Worm (Caenorhabditis elegans) whole organism, young adult: ENCODE results near the gene F23D12.3.

Source experiments
- B0019.2 ChIP-seq: fragments of 200-800 bp; sonication (Bioruptor generic); conservative IDR thresholded peaks from 2 replicates; pipeline ENCODE4 v1.3.6; 2022; ENCODE audit warnings: missing genetic modification reagents, missing genetic modification characterization, missing compliant biosample characterization
- B0035.1 ChIP-seq: sonication (generic microtip); optimal IDR thresholded peaks from 2 replicates; lab custom pipeline; 2016; ENCODE audit warnings: missing genetic modification characterization, mild to moderate bottlenecking, missing compliant biosample characterization, missing genotype, missing genetic modification reagents
- D2030.7 ChIP-seq: fragments of 200-800 bp; sonication (Bioruptor generic); IDR thresholded peaks from 2 replicates; pipeline ENCODE4 v1.3.6; 2022; ENCODE audit warnings: missing genetic modification reagents, missing genetic modification characterization, missing compliant biosample characterization
- F22D6.2 ChIP-seq: sonication (generic microtip); optimal IDR thresholded peaks from 2 replicates; lab custom pipeline; 2016; ENCODE audit warnings: mild to moderate bottlenecking, missing genetic modification characterization, missing compliant biosample characterization
- F33H1.4 ChIP-seq: fragments of 200-800 bp; sonication (Bioruptor generic); IDR thresholded peaks from 2 replicates; pipeline ENCODE4 v1.3.6; 2022; ENCODE audit warnings: missing genetic modification reagents, missing genetic modification characterization, missing compliant biosample characterization
- F49E8.2 ChIP-seq: sonication (generic microtip); optimal IDR thresholded peaks from 3 replicates; lab custom pipeline; 2017; ENCODE audit warnings: missing genetic modification characterization, mild to moderate bottlenecking, missing compliant biosample characterization, antibody characterized with exemption, moderate library complexity; ENCODE audit not compliant: insufficient read depth
- F52B5.7 ChIP-seq: sonication (generic microtip); optimal IDR thresholded peaks from 2 replicates; lab custom pipeline; 2016; ENCODE audit warnings: mild to moderate bottlenecking, missing genetic modification characterization, missing compliant biosample characterization
- K11D2.4 ChIP-seq: fragments of 200-800 bp; sonication (Bioruptor generic); IDR thresholded peaks from 2 replicates; pipeline ENCODE4 v1.3.6; 2022; ENCODE audit warnings: missing genetic modification reagents, missing genetic modification characterization, missing compliant biosample characterization
- T07F8.4 ChIP-seq: sonication (generic microtip); optimal IDR thresholded peaks from 2 replicates; lab custom pipeline; 2016; ENCODE audit warnings: mild to moderate bottlenecking, missing genetic modification characterization, moderate library complexity, missing compliant biosample characterization
- Y53G8AR.9 ChIP-seq: fragments of 200-800 bp; sonication (Bioruptor generic); conservative IDR thresholded peaks from 2 replicates; pipeline ENCODE4 v1.3.6; 2022; ENCODE audit warnings: missing genetic modification reagents, missing genetic modification characterization, missing compliant biosample characterization
- ZK185.1 ChIP-seq: sonication (generic microtip); optimal IDR thresholded peaks from 2 replicates; lab custom pipeline; 2016; ENCODE audit warnings: mild to moderate bottlenecking, missing genetic modification characterization, missing compliant biosample characterization; ENCODE audit not compliant: poor library complexity, severe bottlenecking
- atf-7 ChIP-seq: sonication (generic microtip); optimal IDR thresholded peaks from 2 replicates; lab custom pipeline; 2017; ENCODE audit warnings: mild to moderate bottlenecking, missing genetic modification characterization, missing compliant biosample characterization
- bed-2 ChIP-seq: fragments of 200-800 bp; sonication (Bioruptor generic); IDR thresholded peaks from 2 replicates; pipeline ENCODE4 v1.3.6; 2022; ENCODE audit warnings: missing genetic modification reagents, missing genetic modification characterization, missing compliant biosample characterization
- ccch-3 ChIP-seq: fragments of 200-800 bp; sonication (Bioruptor generic); optimal IDR thresholded peaks from 2 replicates; lab custom pipeline; 2018; ENCODE audit warnings: mild to moderate bottlenecking, missing genetic modification characterization, missing compliant biosample characterization
- ceh-58 ChIP-seq: fragments of 200-800 bp; sonication (Bioruptor generic); IDR thresholded peaks from 2 replicates; pipeline ENCODE4 v1.3.6; 2022; ENCODE audit warnings: missing genetic modification characterization, missing compliant biosample characterization
- ceh-79 ChIP-seq: sonication (generic microtip); optimal IDR thresholded peaks from 2 replicates; lab custom pipeline; 2017; ENCODE audit warnings: mild to moderate bottlenecking, missing genetic modification characterization, missing compliant biosample characterization
- chd-7 ChIP-seq: sonication (generic microtip); optimal IDR thresholded peaks from 2 replicates; lab custom pipeline; 2016; ENCODE audit warnings: mild to moderate bottlenecking, missing genetic modification characterization, moderate library complexity, missing compliant biosample characterization
- efl-1 ChIP-seq: fragments of 150-350 bp; optimal IDR thresholded peaks from 2 replicates; lab custom pipeline; 2014; ENCODE audit warnings: missing biosample characterization, missing genetic modification reagents, missing genetic modification characterization
- egrh-3 ChIP-seq: fragments of 200-800 bp; sonication (Bioruptor generic); IDR thresholded peaks from 2 replicates; pipeline ENCODE4 v1.3.6; 2022; ENCODE audit warnings: missing genetic modification reagents, missing genetic modification characterization, missing compliant biosample characterization
- ekl-4 ChIP-seq: fragments of 200-800 bp; sonication (Bioruptor generic); IDR thresholded peaks from 2 replicates; pipeline ENCODE4 v1.3.6; 2022; ENCODE audit warnings: missing genetic modification reagents, missing genetic modification characterization, missing compliant biosample characterization
- fkh-3 ChIP-seq: sonication (generic microtip); optimal IDR thresholded peaks from 2 replicates; lab custom pipeline; 2016; ENCODE audit warnings: mild to moderate bottlenecking, missing genetic modification characterization, missing compliant biosample characterization
- gei-17 ChIP-seq: fragments of 200-800 bp; sonication (Bioruptor generic); optimal IDR thresholded peaks from 2 replicates; lab custom pipeline; 2018; ENCODE audit warnings: mild to moderate bottlenecking, missing genetic modification characterization, missing compliant biosample characterization
- him-1 ChIP-seq: sonication (generic microtip); optimal IDR thresholded peaks from 2 replicates; lab custom pipeline; 2016; ENCODE audit warnings: missing genotype, missing genetic modification reagents, missing genetic modification characterization, missing compliant biosample characterization
- hlh-12 ChIP-seq: sonication (generic microtip); optimal IDR thresholded peaks from 2 replicates; lab custom pipeline; 2016; ENCODE audit warnings: missing genetic modification characterization, missing compliant biosample characterization
- hmg-20 ChIP-seq: fragments of 200-800 bp; sonication (Bioruptor generic); IDR thresholded peaks from 2 replicates; pipeline ENCODE4 v1.3.6; 2022; ENCODE audit warnings: missing genetic modification reagents, missing genetic modification characterization, missing compliant biosample characterization
- hrde-1 ChIP-seq: sonication (generic microtip); optimal IDR thresholded peaks from 2 replicates; lab custom pipeline; 2016; ENCODE audit warnings: missing genetic modification characterization, mild to moderate bottlenecking, missing compliant biosample characterization, moderate library complexity, missing genotype, missing genetic modification reagents, borderline replicate concordance
- hsf-1 ChIP-seq: fragments of 200-800 bp; sonication (Bioruptor generic); IDR thresholded peaks from 2 replicates; pipeline ENCODE4 v1.3.6; 2022; ENCODE audit warnings: missing genetic modification reagents, missing genetic modification characterization, missing compliant biosample characterization
- let-526 ChIP-seq: fragments of 200-800 bp; sonication (Bioruptor generic); IDR thresholded peaks from 2 replicates; pipeline ENCODE4 v1.3.6; 2022; ENCODE audit warnings: missing genetic modification reagents, missing genetic modification characterization, missing compliant biosample characterization
- lin-35 ChIP-seq, 3 experiments: fragments of 150-350 bp in 2 of 3; sonication (generic microtip) in 1 of 3; optimal IDR thresholded peaks; 2 replicates each; lab custom pipeline; 2014 to 2018; ENCODE audit warnings: missing biosample characterization in 3 of 3, missing genetic modification characterization in 3 of 3, missing genetic modification reagents in 3 of 3
- lin-40 ChIP-seq: sonication (generic microtip); optimal IDR thresholded peaks from 2 replicates; lab custom pipeline; 2016; ENCODE audit warnings: missing genetic modification characterization, mild to moderate bottlenecking, missing compliant biosample characterization, missing genotype, missing genetic modification reagents
- madf-3 ChIP-seq: fragments of 200-800 bp; sonication (Bioruptor generic); IDR thresholded peaks from 2 replicates; pipeline ENCODE4 v1.3.6; 2022; ENCODE audit warnings: missing genetic modification reagents, missing genetic modification characterization, missing compliant biosample characterization
- madf-6 ChIP-seq: fragments of 200-800 bp; sonication (Bioruptor generic); IDR thresholded peaks from 2 replicates; pipeline ENCODE4 v1.3.6; 2022; ENCODE audit warnings: missing genetic modification reagents, missing genetic modification characterization, missing compliant biosample characterization
- mel-28 ChIP-seq: sonication (generic microtip); optimal IDR thresholded peaks from 2 replicates; lab custom pipeline; 2016; ENCODE audit warnings: borderline replicate concordance, mild to moderate bottlenecking, missing genetic modification characterization, missing compliant biosample characterization
- nfya-1 ChIP-seq: sonication (generic microtip); optimal IDR thresholded peaks from 2 replicates; lab custom pipeline; 2017; ENCODE audit warnings: antibody characterized with exemption, missing compliant biosample characterization, missing genetic modification characterization, borderline replicate concordance; ENCODE audit not compliant: insufficient read depth
- nhr-27 ChIP-seq: fragments of 200-800 bp; sonication (Bioruptor generic); optimal IDR thresholded peaks from 2 replicates; lab custom pipeline; 2018; ENCODE audit warnings: mild to moderate bottlenecking, missing genetic modification characterization, moderate library complexity, missing compliant biosample characterization
- nhr-80 ChIP-seq: sonication (generic microtip); optimal IDR thresholded peaks from 2 replicates; lab custom pipeline; 2016; ENCODE audit warnings: missing genetic modification characterization, missing compliant biosample characterization
- pbrm-1 ChIP-seq: fragments of 200-800 bp; sonication (Bioruptor generic); IDR thresholded peaks from 2 replicates; pipeline ENCODE4 v1.3.6; 2022; ENCODE audit warnings: missing genetic modification reagents, missing genetic modification characterization, missing compliant biosample characterization
- rpc-1 ChIP-seq, 2 experiments: fragments of 150-350 bp in 1 of 2; sonication (generic microtip) in 1 of 2; optimal IDR thresholded peaks; 2 replicates each; lab custom pipeline; 2014 to 2018; ENCODE audit warnings: missing biosample characterization in 1 of 2, missing genetic modification characterization in 1 of 2, missing genetic modification reagents in 1 of 2, missing genotype in 1 of 2
- snpc-3.4 ChIP-seq: sonication (generic microtip); optimal IDR thresholded peaks from 2 replicates; lab custom pipeline; 2017; ENCODE audit warnings: missing genetic modification characterization, mild to moderate bottlenecking, missing compliant biosample characterization, antibody characterized with exemption, moderate library complexity, missing genotype, missing genetic modification reagents
- snpc-4 ChIP-seq, 5 experiments: fragments of 150-350 bp in 1 of 5; sonication (generic microtip) in 4 of 5; optimal IDR thresholded peaks; 2 replicates each; lab custom pipeline; 2014 to 2018; ENCODE audit warnings: missing genetic modification characterization in 5 of 5, missing biosample characterization in 3 of 5, antibody characterized with exemption in 2 of 5, mild to moderate bottlenecking in 2 of 5, missing compliant biosample characterization in 2 of 5, missing genotype in 2 of 5, moderate library complexity in 2 of 5, missing genetic modification reagents in 1 of 5
- somi-1 ChIP-seq: fragments of 200-800 bp; sonication (Bioruptor generic); optimal IDR thresholded peaks from 2 replicates; lab custom pipeline; 2018; ENCODE audit warnings: mild to moderate bottlenecking, missing genetic modification characterization, missing compliant biosample characterization
- unc-130 ChIP-seq: sonication (generic microtip); optimal IDR thresholded peaks from 2 replicates; lab custom pipeline; 2016; ENCODE audit warnings: missing genetic modification reagents, missing genetic modification characterization, missing compliant biosample characterization
- unc-62 ChIP-seq: fragments of 150-350 bp; optimal IDR thresholded peaks from 2 replicates; lab custom pipeline; 2014; ENCODE audit warnings: missing biosample characterization, missing genetic modification reagents, missing genetic modification characterization
- zim-3 ChIP-seq: sonication (generic microtip); optimal IDR thresholded peaks from 2 replicates; lab custom pipeline; 2017; ENCODE audit warnings: mild to moderate bottlenecking, missing genetic modification characterization, moderate library complexity, missing compliant biosample characterization
- ztf-18 ChIP-seq: sonication (generic microtip); optimal IDR thresholded peaks from 2 replicates; lab custom pipeline; 2016; ENCODE audit warnings: missing genotype, mild to moderate bottlenecking, missing genetic modification characterization, missing compliant biosample characterization
- ztf-25 ChIP-seq: fragments of 200-800 bp; sonication (Bioruptor generic); IDR thresholded peaks from 2 replicates; pipeline ENCODE4 v1.3.6; 2022; ENCODE audit warnings: missing genetic modification reagents, missing genetic modification characterization, missing compliant biosample characterization

F23D12.3 gene

ce11 chrX:14487832-14488231 lies 45.4 kb downstream of the F23D12.3 start:
- no peak for TF ChIP-seq mel-28 (tag; lab: Kevin White, UChicago)
- TF ChIP-seq F33H1.4 (GFP tag; lab: Robert Waterston, UW) = no peak

- TF ChIP-seq chd-7 (tag; lab: Kevin White, UChicago) (peak; percentile 16), snpc-3.4 (tag; lab: Kevin White, UChicago) (no peak), let-526 (GFP tag; lab: Robert Waterston, UW) (0 out of 2 replicates have a peak, but pooled peaks have one; percentile 11), hsf-1 (no peak), bed-2 (no peak), fkh-3 (no peak), hmg-20 (no peak), B0035.1 (no peak), pbrm-1 (GFP tag; lab: Robert Waterston, UW) (peak; percentile 97), lin-40 (tag; lab: Kevin White, UChicago) (peak; percentile 78), F49E8.2 (tag; lab: Kevin White, UChicago) (no peak), zim-3 (tag; lab: Kevin White, UChicago) (no peak), T07F8.4 (tag; lab: Kevin White, UChicago) (no peak), ekl-4 (no peak; the same call in 1 of the 2 replicates), ceh-79 (tag; lab: Kevin White, UChicago) (no peak), ztf-25 (GFP tag; lab: Robert Waterston, UW) (no peak), F22D6.2 (tag; lab: Kevin White, UChicago) (no peak), hrde-1 (no peak), egrh-3 (no peak), F33H1.4 (GFP tag; lab: Robert Waterston, UW) (no peak), gei-17 (GFP tag; lab: Kevin White, UChicago) (no peak), F52B5.7 (tag; lab: Kevin White, UChicago) (no peak), unc-62 (GFP tag; lab: Kevin White, UChicago) (no peak), ztf-18 (tag; lab: Kevin White, UChicago) (peak; percentile 17), Y53G8AR.9 (no peak), ZK185.1 (tag; lab: Kevin White, UChicago) (no peak), ceh-58 (no peak), hlh-12 (tag; lab: Kevin White, UChicago) (no peak), efl-1 (GFP tag; lab: Kevin White, UChicago) (no peak), lin-35 (GFP tag; optimal IDR thresholded peaks at IDR 0.05; lab: Kevin White, UChicago) (no peak), madf-6 (GFP tag; lab: Robert Waterston, UW) (no peak), snpc-4 (GFP tag; optimal IDR thresholded peaks at IDR 0.05; lab: Kevin White, UChicago) (no peak), snpc-4 (tag; optimal IDR thresholded peaks at IDR 0.05; lab: Kevin White, UChicago) (peak in 2 of 4 experiments; percentile 5 to 58), madf-3 (GFP tag; lab: Robert Waterston, UW) (no peak), nhr-27 (tag; lab: Kevin White, UChicago) (no peak), somi-1 (GFP tag; lab: Kevin White, UChicago) (no peak), nhr-80 (tag; lab: Kevin White, UChicago) (peak; percentile 37), atf-7 (tag; lab: Kevin White, UChicago) (peak; percentile 13), D2030.7 (GFP tag; lab: Robert Waterston, UW) (no peak), ccch-3 (GFP tag; lab: Kevin White, UChicago) (no peak), B0019.2 (GFP tag; lab: Robert Waterston, UW) (no peak), K11D2.4 (GFP tag; lab: Robert Waterston, UW) (peak; percentile 62), him-1 (tag; lab: Kevin White, UChicago) (no peak), rpc-1 (optimal IDR thresholded peaks at IDR 0.05; lab: Kevin White, UChicago) (no peak), rpc-1 (tag; optimal IDR thresholded peaks at IDR 0.05; lab: Kevin White, UChicago) (no peak), unc-130 (GFP tag; lab: Kevin White, UChicago) (no peak), nfya-1 (tag; lab: Kevin White, UChicago) (no peak)
These were observed 47.5 kb downstream of the F23D12.3 start, which contains the start of gene his-24 for ce11 chrX:14489945-14490344. Gene his-24 (plus strand): TSS chrX:14490094.
